Fruit fly (Drosophila melanogaster) whole organism: Measurements from ENCODE around the gene mbo.

Source experiments
- CG8478 ChIP-seq: fragments of >200 bp; optimal IDR thresholded peaks from 2 replicates; lab custom pipeline; 2018; ENCODE audit warnings: inconsistent platforms
- Dll ChIP-seq: fragments of >200 bp; optimal IDR thresholded peaks from 2 replicates; lab custom pipeline; 2017
- EcR ChIP-seq, 2 experiments: fragments of >200 bp; optimal IDR thresholded peaks; 2 replicates each; lab custom pipeline; 2017; ENCODE audit warnings: missing biosample characterization in 2 of 2, missing genetic modification characterization in 2 of 2, missing genetic modification reagents in 2 of 2
- pan ChIP-seq: fragments of >200 bp; optimal IDR thresholded peaks from 2 replicates; lab custom pipeline; 2017
- psq ChIP-seq: fragments of >200 bp; optimal IDR thresholded peaks from 2 replicates; lab custom pipeline; 2017
- usp ChIP-seq: fragments of >200 bp; optimal IDR thresholded peaks from 2 replicates; lab custom pipeline; 2017; ENCODE audit warnings: missing biosample characterization, missing genetic modification characterization, mixed read lengths

mbo gene

dm6 chr3R:12678850-12679249 lies at the start of gene mbo:
TSS of gene mbo (minus strand) at chr3R:12679052.
- TF ChIP-seq psq (lab: Kevin White, UChicago) (no peak), pan (no peak), EcR (GFP tag; optimal IDR thresholded peaks at IDR 0.05; lab: Kevin White, UChicago) (no peak), CG8478 (lab: Kevin White, UChicago) (no peak), Dll (lab: Kevin White, UChicago) (no peak), usp (GFP tag; lab: Kevin White, UChicago) (no peak)

dm6 chr3R:12727944-12728649 lies 49.2 kb upstream of the mbo start:
- TF ChIP-seq CG8478 (lab: Kevin White, UChicago) = no peak
- TF ChIP-seq psq (lab: Kevin White, UChicago) = no peak
- no peak for TF ChIP-seq pan
- no peak for TF ChIP-seq usp (GFP tag; lab: Kevin White, UChicago)
- TF ChIP-seq Dll (lab: Kevin White, UChicago) = no peak
- no peak for TF ChIP-seq EcR (GFP tag; optimal IDR thresholded peaks at IDR 0.05; lab: Kevin White, UChicago)

dm6 chr3R:12723759-12724158 lies 44.9 kb upstream of the mbo start:
- TF ChIP-seq pan (no peak), EcR (GFP tag; optimal IDR thresholded peaks at IDR 0.05; lab: Kevin White, UChicago) (no peak), psq (lab: Kevin White, UChicago) (no peak), Dll (lab: Kevin White, UChicago) (no peak), usp (GFP tag; lab: Kevin White, UChicago) (no peak), CG8478 (lab: Kevin White, UChicago) (no peak)

- TF ChIP-seq EcR (GFP tag; optimal IDR thresholded peaks at IDR 0.05; lab: Kevin White, UChicago) (no peak), pan (no peak), Dll (lab: Kevin White, UChicago) (no peak), CG8478 (lab: Kevin White, UChicago) (no peak), psq (lab: Kevin White, UChicago) (no peak), usp (GFP tag; lab: Kevin White, UChicago) (no peak)
Measured at dm6 chr3R:12722392-12722914, 43.6 kb upstream of the mbo start, which contains the start of gene Men. TSS of gene Men (minus strand) at chr3R:12722442.

- no peak for TF ChIP-seq CG8478 (lab: Kevin White, UChicago)
- no peak for TF ChIP-seq EcR (GFP tag; optimal IDR thresholded peaks at IDR 0.05; lab: Kevin White, UChicago)
- TF ChIP-seq psq (lab: Kevin White, UChicago) = no peak
- TF ChIP-seq pan = no peak
- TF ChIP-seq usp (GFP tag; lab: Kevin White, UChicago) = no peak
- TF ChIP-seq Dll (lab: Kevin White, UChicago) = no peak
Measured at dm6 chr3R:12720344-12721200, 41.7 kb upstream of the mbo start.

- TF ChIP-seq EcR (GFP tag; optimal IDR thresholded peaks at IDR 0.05; lab: Kevin White, UChicago) (no peak), CG8478 (lab: Kevin White, UChicago) (no peak), pan (no peak)
Measured at dm6 chr3R:12719627-12720343, 40.9 kb upstream of the mbo start.

dm6 chr3R:12718536-12719033 lies 39.7 kb upstream of the mbo start:
- TF ChIP-seq usp (GFP tag; lab: Kevin White, UChicago) = no peak
- TF ChIP-seq EcR (GFP tag; optimal IDR thresholded peaks at IDR 0.05; lab: Kevin White, UChicago) = no peak
- no peak for TF ChIP-seq CG8478 (lab: Kevin White, UChicago)
- TF ChIP-seq pan = no peak
- no peak for TF ChIP-seq psq (lab: Kevin White, UChicago)
- no peak for TF ChIP-seq Dll (lab: Kevin White, UChicago)

dm6 chr3R:12717588-12718535 lies 39.0 kb upstream of the mbo start:
- TF ChIP-seq CG8478 (lab: Kevin White, UChicago) (no peak), usp (GFP tag; lab: Kevin White, UChicago) (no peak), Dll (lab: Kevin White, UChicago) (no peak), pan (no peak)

- no peak for TF ChIP-seq EcR (GFP tag; optimal IDR thresholded peaks at IDR 0.05; lab: Kevin White, UChicago)
- no peak for TF ChIP-seq usp (GFP tag; lab: Kevin White, UChicago)
Measured at dm6 chr3R:12716894-12717293, 38.0 kb upstream of the mbo start.

- TF ChIP-seq pan = no peak
- TF ChIP-seq Dll (lab: Kevin White, UChicago) = no peak
- TF ChIP-seq CG8478 (lab: Kevin White, UChicago) = no peak
- no peak for TF ChIP-seq psq (lab: Kevin White, UChicago)
- no peak for TF ChIP-seq EcR (GFP tag; optimal IDR thresholded peaks at IDR 0.05; lab: Kevin White, UChicago)
- no peak for TF ChIP-seq usp (GFP tag; lab: Kevin White, UChicago)
Measured at dm6 chr3R:12716251-12716650, 37.4 kb upstream of the mbo start.
